Worm (Caenorhabditis elegans): ENCODE data around the gene W02C12.2.

DNA sequence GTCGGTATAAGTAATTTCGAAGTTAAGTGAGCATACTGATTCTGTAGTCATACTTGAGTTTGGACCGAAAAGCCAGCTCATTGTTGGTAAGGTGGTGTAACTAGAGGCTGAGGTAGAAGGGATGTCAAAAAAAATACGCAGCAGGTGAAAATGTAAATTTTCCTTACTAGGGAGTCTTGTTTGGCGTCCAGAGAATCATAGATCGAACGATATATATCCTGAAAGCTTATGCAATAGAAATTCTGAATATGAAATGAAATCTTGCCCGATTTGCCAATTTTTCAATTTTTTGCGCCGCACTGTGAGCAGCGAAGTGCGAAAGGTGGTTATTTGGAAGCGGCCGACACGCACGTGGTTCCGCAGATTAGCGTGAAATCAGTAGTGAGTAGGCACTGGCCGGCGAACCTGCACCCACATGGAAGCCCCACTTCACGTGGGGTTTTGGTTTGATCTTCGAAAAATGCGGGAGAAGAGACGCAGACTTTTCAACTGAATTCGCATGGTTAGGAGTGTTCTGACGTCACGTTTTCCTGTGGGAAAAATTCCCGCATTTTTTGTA lies 29.7 kb downstream of the W02C12.2 start, which contains the start of gene srh-220:
- TF ChIP-seq lin-32 (GFP tag; optimal IDR thresholded peaks at IDR 0.05) (no peak), sptf-1 (tag; optimal IDR thresholded peaks at IDR 0.05) (no peak), elt-3 (tag; optimal IDR thresholded peaks at IDR 0.05) (no peak), bed-3 (GFP tag; optimal IDR thresholded peaks at IDR 0.05) (no peak), nhr-237 (tag; optimal IDR thresholded peaks at IDR 0.05) (no peak), ces-1 (GFP tag; optimal IDR thresholded peaks at IDR 0.05) (no peak), lsy-2 (tag; optimal IDR thresholded peaks at IDR 0.05) (no peak), flh-1 (GFP tag; optimal IDR thresholded peaks at IDR 0.05) (no peak), ceh-39 (tag; optimal IDR thresholded peaks at IDR 0.05) (no peak), nhr-28 (tag; optimal IDR thresholded peaks at IDR 0.05) (no peak), pha-4 (tag; optimal IDR thresholded peaks at IDR 0.05) (no peak)
